Worm (Caenorhabditis elegans) whole organism, dauer: ENCODE measurements around the gene fcmt-1.

Source experiments
- unc-62 ChIP-seq: sonication (generic microtip); optimal IDR thresholded peaks from 2 replicates; lab custom pipeline; 2017; ENCODE audit warnings: missing biosample characterization, missing genetic modification reagents, missing genetic modification characterization

Gene fcmt-1

DNA sequence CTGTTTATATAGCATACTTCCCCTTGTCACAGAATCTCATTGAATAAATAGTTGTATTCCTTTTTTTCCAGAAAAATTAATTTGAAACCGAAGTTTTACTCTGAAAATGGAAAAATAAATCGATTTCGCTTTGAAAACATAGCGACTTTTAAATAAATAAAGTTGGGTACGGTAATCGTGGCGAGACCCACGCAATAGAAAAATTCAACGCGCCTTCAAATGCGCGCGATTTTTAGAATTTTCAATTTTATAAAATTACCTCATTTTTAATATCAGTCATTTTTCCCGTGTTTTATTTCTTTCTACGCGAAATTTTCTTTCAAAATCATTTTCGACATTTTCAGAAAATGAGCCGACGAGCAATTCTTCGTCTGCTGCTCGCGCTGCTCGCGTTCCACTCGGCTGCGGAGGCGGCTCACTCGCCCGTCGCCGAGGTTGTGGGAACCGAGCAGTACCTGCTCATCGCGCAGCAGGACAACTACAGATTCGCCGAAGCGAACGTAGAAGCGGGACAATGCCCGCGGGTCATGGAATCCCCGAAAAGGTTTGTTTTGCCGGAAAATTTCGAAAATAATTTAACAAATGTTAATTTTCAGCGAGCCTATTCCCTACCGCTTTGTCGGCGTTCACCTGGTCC lies 17.2 kb upstream of the fcmt-1 start, which contains the start of gene F13D12.5:
Gene F13D12.5 (plus strand): TSS at position 345 of the 637 bp plus-strand sequence.
- no peak for TF ChIP-seq unc-62 (GFP tag; lab: Kevin White, UChicago)

ce11 chrII:11725615-11726014 lies 16.3 kb upstream of the fcmt-1 start:
- no peak for TF ChIP-seq unc-62 (GFP tag; lab: Kevin White, UChicago)

DNA sequence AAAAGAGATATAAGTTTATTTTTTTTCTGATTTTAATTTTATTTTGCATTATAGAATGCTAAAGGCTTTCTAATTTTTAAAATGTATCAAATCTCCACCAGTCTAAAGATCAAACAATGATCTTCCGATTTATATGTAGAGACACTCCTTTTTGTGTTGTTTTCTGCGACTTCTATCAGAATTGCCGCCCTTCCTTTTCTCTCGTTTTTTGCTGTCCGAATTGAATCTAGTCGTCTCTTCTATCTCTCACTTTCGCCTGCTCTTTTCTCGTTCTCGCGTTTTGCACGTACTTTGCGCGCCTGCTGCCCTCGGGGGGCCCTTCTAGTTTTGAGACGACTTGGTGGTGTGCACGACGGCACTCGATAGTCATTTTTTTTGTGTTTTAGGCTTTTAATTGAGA lies 15.0 kb upstream of the fcmt-1 start:
- TF ChIP-seq unc-62 (GFP tag; lab: Kevin White, UChicago) = no peak

DNA sequence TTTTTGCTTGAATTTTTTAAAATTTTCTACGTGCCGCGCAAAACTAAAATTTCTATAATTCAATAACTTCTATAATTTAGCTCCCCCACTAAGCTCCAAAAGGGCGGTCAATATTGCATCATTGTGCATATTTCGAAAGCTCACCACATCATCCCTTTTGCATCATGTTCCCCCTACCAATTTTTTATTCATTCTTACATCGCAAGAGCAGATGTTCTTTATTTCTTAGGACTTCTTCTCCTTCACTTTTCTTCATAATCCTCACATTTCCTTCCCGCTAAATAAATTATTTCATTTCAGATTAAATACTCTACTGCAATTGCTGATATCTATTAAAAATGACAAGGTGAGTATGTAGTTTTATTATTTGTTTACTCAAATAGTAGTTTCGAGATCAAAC lies 14.5 kb upstream of the fcmt-1 start, which contains the start of gene ldh-1:
Gene ldh-1 (plus strand): TSS at position 301 of the 400 bp plus-strand sequence.
- TF ChIP-seq unc-62 (GFP tag; lab: Kevin White, UChicago) = no peak

ce11 chrII:11722164-11722563 lies 12.8 kb upstream of the fcmt-1 start:
- no peak for TF ChIP-seq unc-62 (GFP tag; lab: Kevin White, UChicago)

DNA sequence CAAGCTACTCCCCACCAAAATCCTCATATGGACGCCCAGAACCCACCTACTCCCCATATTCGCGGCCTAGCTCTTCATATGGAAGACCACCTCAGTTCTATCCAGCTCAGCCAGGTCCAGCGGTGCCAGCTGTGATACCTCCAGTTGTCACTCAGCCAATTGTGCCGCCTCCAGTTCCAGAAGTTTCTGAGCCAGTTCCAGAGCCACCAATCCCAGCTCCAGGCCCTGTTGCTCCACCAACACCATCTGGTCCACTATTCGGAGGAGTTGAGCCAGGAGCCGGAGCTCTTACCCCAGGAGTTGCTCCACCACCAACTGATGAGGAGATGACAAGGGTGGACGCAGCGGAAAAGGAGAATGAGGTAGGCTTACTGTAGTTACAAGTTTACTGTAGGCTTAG lies 12.2 kb upstream of the fcmt-1 start:
- no peak for TF ChIP-seq unc-62 (GFP tag; lab: Kevin White, UChicago)

DNA sequence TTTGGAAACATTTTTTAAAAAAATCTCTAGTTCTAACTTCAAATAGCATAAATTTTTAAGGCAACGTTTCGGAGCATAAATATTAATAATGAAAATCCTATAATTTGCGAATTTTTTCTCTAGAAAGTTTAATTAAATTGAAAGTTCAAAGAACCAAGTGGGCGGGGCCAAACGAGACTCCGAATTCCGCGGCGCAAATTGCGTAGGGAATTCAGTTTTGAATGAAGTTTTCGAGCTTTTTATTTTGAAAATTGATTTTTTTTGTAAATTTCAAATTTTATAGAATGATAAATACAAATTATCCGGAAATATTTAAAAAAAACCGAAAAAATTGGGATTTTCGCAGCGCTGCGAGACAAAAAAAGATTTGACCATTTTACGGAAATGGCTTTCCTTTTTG lies 11.5 kb upstream of the fcmt-1 start:
- no peak for TF ChIP-seq unc-62 (GFP tag; lab: Kevin White, UChicago)

ce11 chrII:11720102-11720501 lies 10.7 kb upstream of the fcmt-1 start, which contains the start of gene F13D12.3:
Gene F13D12.3, plus strand, starts transcription at chrII:11720402.
- no peak for TF ChIP-seq unc-62 (GFP tag; lab: Kevin White, UChicago)

ce11 chrII:11719533-11719932 lies 10.2 kb upstream of the fcmt-1 start:
- TF ChIP-seq unc-62 (GFP tag; lab: Kevin White, UChicago) = no peak

ce11 chrII:11714728-11715127 lies 5.4 kb upstream of the fcmt-1 start:
- TF ChIP-seq unc-62 (GFP tag; lab: Kevin White, UChicago) = no peak

DNA sequence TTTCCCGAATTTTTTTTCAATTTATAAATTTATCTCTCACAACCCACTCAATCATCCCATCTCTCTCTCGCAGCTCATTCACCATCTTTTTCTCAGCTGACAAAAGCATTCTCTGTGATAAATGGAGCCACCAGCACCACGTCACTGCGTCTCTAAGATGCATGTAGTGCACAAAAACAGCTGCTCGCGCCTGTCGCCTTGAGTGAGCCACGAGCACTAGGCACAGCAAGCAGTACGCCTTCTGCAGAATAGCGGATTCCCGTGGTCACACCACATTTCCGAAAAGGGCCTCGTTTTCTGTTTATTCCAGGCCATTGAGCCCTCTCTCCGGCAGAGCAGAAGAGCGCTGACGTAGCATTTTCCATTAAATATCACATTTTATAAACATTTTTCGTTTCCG lies 4.2 kb upstream of the fcmt-1 start, which contains the start of gene F13D12.10:
Gene F13D12.10 (plus strand): TSS at position 231 of the 400 bp plus-strand sequence.
- TF ChIP-seq unc-62 (GFP tag; lab: Kevin White, UChicago) = no peak

DNA sequence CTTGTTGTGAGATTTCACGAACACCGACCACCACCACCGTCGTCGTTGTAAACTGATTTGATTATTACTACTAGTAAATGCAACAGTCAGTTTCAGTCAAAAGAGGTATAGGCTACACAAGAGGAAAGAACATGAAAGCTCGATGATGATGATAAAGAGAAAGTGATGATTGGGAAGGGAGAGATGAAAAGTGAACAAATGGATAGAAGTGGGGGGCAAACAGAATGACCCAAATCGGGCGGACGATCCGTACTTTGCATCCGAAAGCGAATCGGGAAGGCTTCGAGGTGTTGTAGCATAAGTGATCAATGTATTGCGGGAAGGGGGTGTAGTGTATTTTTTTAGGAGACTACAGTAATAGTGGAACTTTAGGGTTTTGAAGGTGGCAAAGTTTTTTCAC lies 1.4 kb upstream of the fcmt-1 start:
- TF ChIP-seq unc-62 (GFP tag; lab: Kevin White, UChicago) = no peak

DNA sequence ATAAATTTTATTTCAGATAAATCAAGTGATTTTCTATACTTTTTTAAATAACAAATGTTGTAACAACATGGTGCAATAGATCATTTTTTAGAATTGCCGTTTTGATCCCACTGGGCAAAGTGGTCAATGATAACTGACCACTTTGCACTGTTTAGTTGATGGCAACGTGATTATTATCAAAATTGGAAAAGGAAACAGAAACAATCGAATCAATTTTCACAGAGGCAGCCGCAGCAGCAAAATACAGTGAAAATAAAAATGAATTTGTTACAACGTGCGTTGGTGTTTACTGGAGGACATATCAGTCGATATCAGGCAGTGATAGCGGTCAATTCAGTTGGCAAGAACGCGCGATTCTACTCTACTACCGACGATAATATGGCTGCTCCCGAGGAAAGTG lies 3.6 kb downstream of the fcmt-1 start, which contains the start of gene VF13D12L.3:
Gene VF13D12L.3 (plus strand): TSS at position 223 of the 400 bp plus-strand sequence.
- no peak for TF ChIP-seq unc-62 (GFP tag; lab: Kevin White, UChicago)

- TF ChIP-seq unc-62 (GFP tag; lab: Kevin White, UChicago) = no peak
Observed at ce11 chrII:11700635-11701034, 8.7 kb downstream of the fcmt-1 start.

DNA sequence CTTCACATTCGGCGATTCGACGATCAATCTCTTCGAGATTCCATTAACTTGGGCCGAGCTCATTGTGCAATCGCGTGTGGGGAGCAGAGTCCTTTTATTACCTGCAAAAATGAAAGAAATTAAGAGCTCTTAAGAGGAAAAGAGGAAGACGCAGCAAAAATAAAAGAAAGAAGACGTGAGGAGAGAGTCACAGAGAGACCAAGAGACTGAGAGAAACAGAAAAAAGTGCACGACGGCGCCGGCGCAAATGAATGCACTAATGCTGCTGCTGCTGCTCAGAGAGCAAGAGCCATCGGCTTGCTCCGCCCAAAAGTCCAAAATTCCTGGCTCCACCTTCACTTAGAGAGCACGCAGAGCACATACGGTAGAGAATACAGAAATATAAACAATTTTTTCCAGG lies 9.2 kb downstream of the fcmt-1 start, which contains the start of gene inos-1:
Gene inos-1 (minus strand): TSS at position 101 of the 400 bp plus-strand sequence.
- TF ChIP-seq unc-62 (GFP tag; lab: Kevin White, UChicago) = no peak

DNA sequence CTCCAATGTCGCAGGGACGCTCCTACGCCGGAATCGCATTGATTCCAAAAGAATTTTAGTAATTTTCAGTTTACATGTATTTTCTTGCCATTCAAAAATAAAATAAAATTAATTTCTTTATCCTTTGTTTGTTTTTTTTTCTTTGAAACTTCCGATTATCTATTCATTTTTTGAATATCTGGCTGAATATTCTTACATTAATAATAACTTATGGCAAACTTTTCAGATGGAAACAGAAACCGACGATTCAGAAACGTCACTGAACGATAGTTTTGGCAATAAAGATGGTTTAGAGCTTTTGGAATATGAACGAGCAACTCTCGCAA lies 13.5 kb downstream of the fcmt-1 start, which contains the start of gene xpf-1:
Gene xpf-1 (plus strand): TSS at position 227 of the 326 bp plus-strand sequence.
- TF ChIP-seq unc-62 (GFP tag; lab: Kevin White, UChicago) = no peak
